Worm (Caenorhabditis elegans): ENCODE results near the gene catp-3.

catp-3 gene

ce11 chrV:8075712-8076111 is at the start of gene catp-3:
TSS of gene catp-3 (plus strand) at chrV:8076012.
- TF ChIP-seq ama-1 (optimal IDR thresholded peaks at IDR 0.05): no peak
- no peak for TF ChIP-seq nhr-25 (tag; optimal IDR thresholded peaks at IDR 0.05)
- no peak for TF ChIP-seq alr-1 (tag; optimal IDR thresholded peaks at IDR 0.05)

ce11 chrV:8026343-8026742 is 49.5 kb upstream of the catp-3 start, which contains the start of gene F43H9.4:
TSS of gene F43H9.4 (plus strand) at chrV:8026708.
- TF ChIP-seq aly-2 (tag; optimal IDR thresholded peaks at IDR 0.05) (no peak), snpc-4 (tag; optimal IDR thresholded peaks at IDR 0.05) (no peak), lin-39 (tag; optimal IDR thresholded peaks at IDR 0.05) (no peak), nhr-77 (tag; optimal IDR thresholded peaks at IDR 0.05) (no peak), nhr-10 (tag; optimal IDR thresholded peaks at IDR 0.05) (no peak), sma-9 (GFP tag; optimal IDR thresholded peaks at IDR 0.05) (peak; percentile 92), sma-9 (tag; optimal IDR thresholded peaks at IDR 0.05) (no peak), sma-3 (GFP tag; optimal IDR thresholded peaks at IDR 0.05) (peak; percentile 66), egl-27 (tag; optimal IDR thresholded peaks at IDR 0.05) (no peak), unc-55 (GFP tag; optimal IDR thresholded peaks at IDR 0.05) (no peak), nhr-12 (tag; optimal IDR thresholded peaks at IDR 0.05) (no peak), ZK546.5 (tag; optimal IDR thresholded peaks at IDR 0.05) (no peak), blmp-1 (tag; optimal IDR thresholded peaks at IDR 0.05; ENCODE audit: insufficient read depth) (peak; percentile 2), mbf-1 (tag; optimal IDR thresholded peaks at IDR 0.05) (no peak), ceh-16 (tag; optimal IDR thresholded peaks at IDR 0.05) (no peak), unc-39 (tag; optimal IDR thresholded peaks at IDR 0.05) (no peak), mdl-1 (tag; optimal IDR thresholded peaks at IDR 0.05) (peak; percentile 77 to 79), unc-62 (GFP tag; optimal IDR thresholded peaks at IDR 0.05) (no peak), lin-11 (tag; optimal IDR thresholded peaks at IDR 0.05) (no peak), crh-2 (tag; optimal IDR thresholded peaks at IDR 0.05) (peak; percentile 48), nhr-129 (tag; optimal IDR thresholded peaks at IDR 0.05) (peak; percentile 42), elt-1 (tag; optimal IDR thresholded peaks at IDR 0.05) (no peak), nhr-237 (tag; optimal IDR thresholded peaks at IDR 0.05) (no peak), C34F6.9 (tag; optimal IDR thresholded peaks at IDR 0.05) (no peak), R02D3.7 (tag; optimal IDR thresholded peaks at IDR 0.05) (no peak), gmeb-1 (tag; optimal IDR thresholded peaks at IDR 0.05) (no peak), F13H6.1 (tag; optimal IDR thresholded peaks at IDR 0.05) (no peak), mab-5 (tag; optimal IDR thresholded peaks at IDR 0.05) (no peak), Y55F3AM.14 (GFP tag; optimal IDR thresholded peaks at IDR 0.05) (no peak), elt-3 (tag; optimal IDR thresholded peaks at IDR 0.05) (no peak), ztf-11 (tag; optimal IDR thresholded peaks at IDR 0.05) (no peak), lin-13 (GFP tag; optimal IDR thresholded peaks at IDR 0.05) (no peak), nhr-23 (tag; optimal IDR thresholded peaks at IDR 0.05) (no peak), nhr-21 (tag; optimal IDR thresholded peaks at IDR 0.05) (peak; percentile 42), lsy-2 (tag; optimal IDR thresholded peaks at IDR 0.05) (no peak), fos-1 (tag; optimal IDR thresholded peaks at IDR 0.05) (peak; percentile 11), nhr-25 (tag; optimal IDR thresholded peaks at IDR 0.05) (peak; percentile 82), zag-1 (tag; optimal IDR thresholded peaks at IDR 0.05) (no peak), nhr-11 (tag; optimal IDR thresholded peaks at IDR 0.05) (no peak), ztf-1 (GFP tag; conservative IDR thresholded peaks at IDR 0.05) (no peak), peb-1 (tag; optimal IDR thresholded peaks at IDR 0.05) (no peak)

DNA sequence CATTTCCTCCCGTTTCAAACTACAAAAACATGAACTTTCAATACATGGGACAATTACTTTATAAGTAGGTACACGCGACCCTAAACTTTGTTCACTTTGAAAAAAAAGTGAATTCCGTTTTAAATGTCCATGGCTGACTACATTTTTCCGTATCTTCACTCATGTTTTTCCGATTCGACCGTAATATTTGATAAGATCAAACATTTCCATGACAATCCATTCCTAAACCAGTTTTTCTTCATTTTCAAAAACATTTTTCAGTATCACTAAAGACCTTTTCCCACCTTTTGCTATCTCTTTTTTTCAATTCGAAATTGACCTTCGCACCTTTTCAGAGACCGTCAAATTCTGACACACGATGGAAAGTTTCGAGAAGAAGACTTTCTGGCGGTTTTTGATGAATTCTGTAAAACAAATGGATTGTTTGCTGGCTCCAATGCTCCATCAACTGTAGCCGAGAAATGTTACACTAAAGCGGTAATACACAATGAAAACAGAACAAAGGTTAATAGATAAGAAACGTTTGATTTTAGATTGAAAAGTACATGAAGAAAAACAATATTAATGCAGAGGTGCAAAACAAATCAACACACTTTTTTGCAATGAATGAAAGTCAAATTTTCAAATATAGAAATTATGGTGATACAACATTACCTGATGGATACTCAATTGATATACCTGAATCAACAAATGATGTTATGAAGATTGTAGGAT is 48.2 kb upstream of the catp-3 start:
- TF ChIP-seq unc-55 (GFP tag; optimal IDR thresholded peaks at IDR 0.05) (no peak), nhr-25 (tag; optimal IDR thresholded peaks at IDR 0.05) (peak; percentile 56), blmp-1 (tag; optimal IDR thresholded peaks at IDR 0.05; ENCODE audit: insufficient read depth) (peak; percentile 42), nhr-77 (tag; optimal IDR thresholded peaks at IDR 0.05) (no peak), sma-9 (GFP tag; optimal IDR thresholded peaks at IDR 0.05) (peak; percentile 70), sma-9 (tag; optimal IDR thresholded peaks at IDR 0.05) (no peak), sma-3 (GFP tag; optimal IDR thresholded peaks at IDR 0.05) (peak; percentile 18), ztf-1 (GFP tag; conservative IDR thresholded peaks at IDR 0.05) (no peak), unc-62 (GFP tag; optimal IDR thresholded peaks at IDR 0.05) (no peak), nhr-23 (tag; optimal IDR thresholded peaks at IDR 0.05) (no peak), R02D3.7 (tag; optimal IDR thresholded peaks at IDR 0.05) (no peak), skn-1 (tag; optimal IDR thresholded peaks at IDR 0.05) (no peak), nhr-21 (tag; optimal IDR thresholded peaks at IDR 0.05) (no peak), F13H6.1 (tag; optimal IDR thresholded peaks at IDR 0.05) (no peak), nhr-129 (tag; optimal IDR thresholded peaks at IDR 0.05) (no peak), lin-39 (tag; optimal IDR thresholded peaks at IDR 0.05) (no peak), mab-5 (tag; optimal IDR thresholded peaks at IDR 0.05) (no peak), ztf-11 (tag; optimal IDR thresholded peaks at IDR 0.05) (no peak), ZK546.5 (tag; optimal IDR thresholded peaks at IDR 0.05) (no peak), elt-1 (tag; optimal IDR thresholded peaks at IDR 0.05) (no peak), egl-27 (tag; optimal IDR thresholded peaks at IDR 0.05) (no peak)

Measured in whole organism, L2 larva.